Fruit fly (Drosophila melanogaster) ovary, adult (tissue): Measurements from ENCODE around the gene KdelR.
A peak's percentile ranks its signal among the peaks of the same experiment; 100 is the strongest.

Experiments
- CG17801 ChIP-seq: fragments of 200-800 bp; optimal IDR thresholded peaks from 2 replicates; lab custom pipeline; 2019; ENCODE audit warnings: missing biosample characterization, mild to moderate bottlenecking, missing genetic modification characterization, moderate library complexity; ENCODE audit not compliant: partially characterized antibody

KdelR gene

DNA sequence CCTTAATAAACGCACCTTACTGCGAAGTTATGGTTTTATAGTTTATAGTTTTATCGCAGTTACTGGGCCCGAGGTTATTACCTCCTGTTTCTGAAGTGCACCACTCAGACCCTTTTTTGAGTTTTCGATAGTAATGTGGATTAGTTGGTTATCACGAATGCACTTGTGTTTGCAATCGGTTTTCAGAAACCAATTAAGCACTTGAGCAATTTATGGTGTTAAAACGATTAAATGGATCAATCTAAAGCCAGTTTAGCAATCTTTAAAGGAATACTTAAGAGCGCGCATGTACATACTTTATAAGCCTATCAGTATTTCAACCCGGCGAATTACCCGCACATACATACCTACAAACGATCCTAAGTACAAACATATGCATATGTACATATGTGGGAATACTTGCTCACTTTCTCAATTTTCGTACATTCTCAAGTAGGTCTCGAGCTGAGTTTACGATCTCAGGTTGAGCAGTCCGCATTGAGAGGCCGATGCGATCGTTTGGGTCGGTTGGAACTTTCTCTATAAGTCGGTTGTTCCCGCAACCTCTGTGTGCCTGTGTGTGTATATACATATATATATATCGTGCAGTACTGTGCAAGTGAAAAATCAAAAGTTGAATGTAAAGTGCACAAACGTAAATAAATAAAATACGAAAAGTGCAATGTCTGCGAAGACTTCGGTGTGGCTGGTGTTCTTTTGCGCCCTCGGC is 30.7 kb downstream of the KdelR start, which contains the start of the genes LManI and LManII:
LManI (minus strand) TSS at position 51 of the 709 bp plus-strand sequence.
LManII (plus strand) TSS at position 468 of the 709 bp plus-strand sequence.
- peak; percentile 45 for TF ChIP-seq CG17801 (GFP tag; lab: Kevin White, UChicago)

dm6 chr2L:10458979-10459378 is 32.3 kb downstream of the KdelR start:
- TF ChIP-seq CG17801 (GFP tag; lab: Kevin White, UChicago): no peak

DNA sequence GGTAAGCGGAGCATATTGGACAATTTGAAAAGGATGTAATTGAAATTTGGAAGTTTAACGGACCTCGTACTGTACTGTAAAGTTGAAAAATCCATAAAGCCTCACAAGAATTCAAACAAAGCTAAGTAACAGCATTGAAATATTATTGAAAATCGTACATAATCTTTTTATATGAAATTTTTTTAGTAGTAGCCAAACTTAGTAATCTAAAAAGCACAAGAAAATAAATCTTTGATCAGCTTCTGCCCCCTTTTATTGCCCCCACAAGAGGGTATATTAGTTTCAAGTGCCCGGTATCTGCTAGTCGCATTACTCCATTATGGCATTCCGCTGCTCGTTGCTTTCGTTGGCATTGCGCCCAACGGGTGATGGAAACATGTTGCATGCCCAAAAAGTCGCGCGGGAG is 40.2 kb downstream of the KdelR start:
- no peak for TF ChIP-seq CG17801 (GFP tag; lab: Kevin White, UChicago)

dm6 chr2L:10468388-10468787 is 41.7 kb downstream of the KdelR start:
- TF ChIP-seq CG17801 (GFP tag; lab: Kevin White, UChicago): no peak

DNA sequence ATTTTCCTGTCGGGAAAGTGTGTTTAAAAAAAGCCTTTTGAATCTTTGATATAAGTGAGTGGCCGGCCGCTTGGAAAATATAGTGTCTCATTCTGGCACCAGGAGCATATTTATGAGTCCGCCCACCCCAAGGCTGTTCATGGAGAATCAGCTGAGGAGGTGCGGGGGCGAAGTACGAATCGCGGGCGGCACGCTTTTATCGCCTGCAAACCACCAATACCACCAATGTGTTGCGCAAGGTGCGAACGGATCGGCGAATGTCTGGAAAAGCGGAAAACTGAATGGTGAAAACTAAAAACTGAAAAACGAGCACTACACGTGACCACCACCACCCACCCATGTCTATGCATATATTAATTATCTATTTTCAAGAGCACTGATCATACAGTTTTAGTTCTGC is 42.3 kb downstream of the KdelR start:
- TF ChIP-seq CG17801 (GFP tag; lab: Kevin White, UChicago): no peak

DNA sequence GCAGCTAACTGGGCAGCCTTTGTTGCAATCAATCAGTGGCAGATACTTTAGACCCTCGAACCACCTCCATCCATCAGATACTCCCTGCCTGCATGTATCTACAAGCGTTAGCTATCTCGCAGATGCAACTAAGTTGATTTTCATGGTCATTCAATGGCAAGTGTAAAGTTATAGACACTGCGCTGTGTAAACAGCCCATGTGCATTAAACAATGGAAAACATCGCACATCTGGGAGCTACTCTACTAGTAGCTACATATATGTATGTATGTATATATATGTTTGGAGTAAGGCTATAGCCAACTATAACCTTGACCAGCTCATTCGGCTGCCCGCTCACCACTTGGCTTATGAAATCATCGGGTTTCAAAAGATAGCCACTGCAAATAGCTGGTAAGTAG is 43.5 kb downstream of the KdelR start:
- TF ChIP-seq CG17801 (GFP tag; lab: Kevin White, UChicago): no peak

DNA sequence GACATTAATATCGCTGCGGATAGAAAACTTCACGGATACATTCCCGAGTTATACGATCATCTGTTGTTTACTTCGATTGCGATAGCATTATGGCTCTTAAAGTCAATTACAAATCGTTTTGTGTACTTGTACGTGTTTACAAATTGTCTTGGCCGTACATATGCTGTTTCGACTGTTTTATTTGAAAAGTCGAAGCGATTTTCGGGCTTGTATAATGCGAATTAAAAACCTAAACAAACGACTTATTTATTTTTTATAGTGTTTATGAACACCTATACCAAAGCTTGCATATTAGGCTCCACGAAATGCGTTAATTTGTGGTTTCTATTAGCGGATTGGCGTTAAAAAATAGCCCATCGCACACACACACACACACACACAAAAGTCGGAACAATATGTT is 45.6 kb downstream of the KdelR start:
- no peak for TF ChIP-seq CG17801 (GFP tag; lab: Kevin White, UChicago)

DNA sequence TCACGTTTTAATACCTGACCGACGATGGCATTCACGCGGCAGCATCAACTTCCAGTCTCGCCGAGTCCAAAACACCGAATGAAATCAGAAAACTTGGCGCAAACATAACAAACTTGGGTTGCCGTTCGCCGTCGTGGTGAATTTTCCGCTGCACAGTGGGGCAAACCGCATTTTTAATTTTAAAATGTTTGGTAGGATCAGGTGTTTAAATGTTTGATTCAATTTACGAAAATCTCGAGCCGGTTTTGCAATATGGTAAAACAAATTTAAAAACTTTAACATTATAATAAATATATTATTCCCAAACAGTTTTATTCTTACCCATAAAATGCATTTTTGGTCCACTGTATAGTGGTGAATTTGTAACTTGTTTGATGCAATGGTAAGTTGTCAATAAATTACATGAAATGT is 47.6 kb downstream of the KdelR start, which contains the start of gene RluA-1:
RluA-1 (minus strand) TSS at position 82 of the 411 bp plus-strand sequence.
- peak; percentile 72 for TF ChIP-seq CG17801 (GFP tag; lab: Kevin White, UChicago)

- TF ChIP-seq CG17801 (GFP tag; lab: Kevin White, UChicago): no peak
Observed at dm6 chr2L:10474815-10475214, 48.1 kb downstream of the KdelR start.

DNA sequence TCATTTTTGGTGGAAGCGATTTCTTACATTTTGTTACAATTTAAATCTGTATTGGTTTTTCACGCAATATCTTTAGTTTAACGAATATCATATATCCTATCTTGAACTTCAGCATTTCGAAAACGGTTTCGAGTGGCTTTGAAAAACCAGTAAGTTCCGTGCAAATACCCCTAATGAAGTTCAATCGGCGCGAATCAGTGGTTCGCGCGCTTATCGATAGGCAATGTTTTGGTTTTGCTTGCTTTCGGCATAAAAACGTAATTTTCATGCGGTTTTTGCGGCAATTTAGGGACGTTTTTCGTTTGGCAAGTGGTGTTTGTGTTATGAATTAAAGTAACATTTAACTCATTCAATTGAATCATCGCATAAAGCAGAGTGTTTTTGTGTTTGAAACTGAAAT is 50.2 kb downstream of the KdelR start, which contains the start of gene RluA-2:
RluA-2 (plus strand) TSS at position 195 of the 400 bp plus-strand sequence.
- no peak for TF ChIP-seq CG17801 (GFP tag; lab: Kevin White, UChicago)
